Fruit fly (Drosophila melanogaster): ENCODE results near the gene CG12375.
A peak's percentile ranks its signal among the peaks of the same experiment; 100 is the strongest.

Gene CG12375

dm6 chr2L:8156682-8157081 lies 30.0 kb upstream of the CG12375 start (continued):
- peak; percentile 88 for TF ChIP-seq Sox14 (GFP tag; optimal IDR thresholded peaks at IDR 0.05)
- TF ChIP-seq CG8319 (GFP tag; optimal IDR thresholded peaks at IDR 0.05) = peak; percentile 45
- peak; percentile 32 for TF ChIP-seq CG4318 (GFP tag; optimal IDR thresholded peaks at IDR 0.05)
- peak; percentile 77 for TF ChIP-seq Eip75B (GFP tag; optimal IDR thresholded peaks at IDR 0.05)
- peak; percentile 63 for TF ChIP-seq Sox102F (GFP tag; optimal IDR thresholded peaks at IDR 0.05)
- TF ChIP-seq fd59A (GFP tag; optimal IDR thresholded peaks at IDR 0.05) = peak; percentile 29
- TF ChIP-seq fd85E (GFP tag; optimal IDR thresholded peaks at IDR 0.05) = no peak
- peak; percentile 48 for TF ChIP-seq dac (GFP tag; optimal IDR thresholded peaks at IDR 0.05)
- peak; percentile 72 for TF ChIP-seq CG3032 (tag; optimal IDR thresholded peaks at IDR 0.05)
- TF ChIP-seq CG16779 (tag; optimal IDR thresholded peaks at IDR 0.05) = no peak
- no peak; the same call in 1 of the 2 replicates for TF ChIP-seq Gug (GFP tag; IDR thresholded peaks at IDR 0.05)
- peak; percentile 37 for TF ChIP-seq CG1621 (tag; optimal IDR thresholded peaks at IDR 0.05)
- no peak for TF ChIP-seq CG6808 (GFP tag; optimal IDR thresholded peaks at IDR 0.05)
- peak; percentile 65 for TF ChIP-seq CG32006 (GFP tag; optimal IDR thresholded peaks at IDR 0.05)
- TF ChIP-seq svp (GFP tag) = peak; percentile 73
- peak; percentile 53 for TF ChIP-seq dsx (GFP tag; optimal IDR thresholded peaks at IDR 0.05; ENCODE audit: poor library complexity, severe bottlenecking)
- TF ChIP-seq CG11902 (GFP tag; optimal IDR thresholded peaks at IDR 0.05) = peak; percentile 37
- TF ChIP-seq spab (GFP tag; optimal IDR thresholded peaks at IDR 0.05) = no peak
- peak; percentile 58 for TF ChIP-seq CG10631 (GFP tag; optimal IDR thresholded peaks at IDR 0.05)
- peak; percentile 27; the same call in 1 of the 3 replicates for TF ChIP-seq CG8119 (GFP tag; IDR thresholded peaks at IDR 0.05)
- peak; percentile 33; the same call in 1 of the 2 replicates for TF ChIP-seq CG11294 (GFP tag; IDR thresholded peaks at IDR 0.05)
- peak; percentile 64 for TF ChIP-seq Met (GFP tag; optimal IDR thresholded peaks at IDR 0.05)
- peak in 1 of 2 experiments; percentile 4 for TF ChIP-seq salr (GFP tag; optimal IDR thresholded peaks at IDR 0.05)
- TF ChIP-seq Ets96B (tag; optimal IDR thresholded peaks at IDR 0.05) = peak; percentile 47
- peak; percentile 72 for TF ChIP-seq CG31627 (GFP tag; optimal IDR thresholded peaks at IDR 0.05)
- TF ChIP-seq CG11762 (GFP tag; optimal IDR thresholded peaks at IDR 0.05; ENCODE audit: insufficient read depth) = peak; percentile 36
- no peak for TF ChIP-seq Blimp-1 (GFP tag; optimal IDR thresholded peaks at IDR 0.05)
- TF ChIP-seq Ets21C (GFP tag; optimal IDR thresholded peaks at IDR 0.05) = peak; percentile 48
- peak; percentile 71 for TF ChIP-seq Hr4 (GFP tag; optimal IDR thresholded peaks at IDR 0.05)
- TF ChIP-seq CG6163 (GFP tag; IDR thresholded peaks at IDR 0.05) = peak; percentile 79
- peak; percentile 76 for TF ChIP-seq esn (GFP tag; optimal IDR thresholded peaks at IDR 0.05)
- TF ChIP-seq OdsH (GFP tag; optimal IDR thresholded peaks at IDR 0.05) = peak; percentile 77
- TF ChIP-seq vri (GFP tag; optimal IDR thresholded peaks at IDR 0.05) = peak; percentile 55
- TF ChIP-seq achi (GFP tag; optimal IDR thresholded peaks at IDR 0.05) = peak; percentile 61
- TF ChIP-seq fkh (GFP tag; optimal IDR thresholded peaks at IDR 0.05) = peak; percentile 88
- TF ChIP-seq CG15336 (GFP tag; IDR thresholded peaks at IDR 0.05) = peak; percentile 49; the same call in 1 of the 2 replicates

DNA sequence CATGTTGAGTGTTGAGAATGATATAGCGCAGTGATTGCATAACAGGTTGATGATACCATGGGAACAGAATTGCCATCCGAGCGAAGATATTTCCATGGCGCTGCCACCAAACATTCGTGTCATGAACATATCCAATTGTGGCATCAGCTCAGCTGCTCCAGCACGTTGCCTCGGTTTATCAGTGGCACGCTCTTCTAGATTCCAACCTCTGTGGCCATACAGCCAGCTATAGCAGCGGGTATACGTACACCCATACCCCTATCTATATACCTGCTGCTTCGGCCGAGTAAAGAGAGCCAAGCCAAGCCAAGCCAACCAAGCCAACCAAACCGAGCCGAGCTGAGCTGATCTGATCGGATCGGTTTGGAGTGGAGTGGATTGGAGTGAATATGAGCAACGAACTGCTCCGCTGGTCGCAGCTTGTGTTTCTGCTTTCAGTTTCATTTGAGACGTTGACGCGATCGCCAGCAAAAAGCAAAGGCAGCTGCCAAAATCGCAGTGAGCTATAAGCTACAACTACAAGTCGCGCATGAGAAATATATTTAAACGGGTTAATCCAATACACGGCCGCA lies 21.9 kb upstream of the CG12375 start:
- TF ChIP-seq CG6854 (GFP tag; optimal IDR thresholded peaks at IDR 0.05) (peak; percentile 40), ss (GFP tag; optimal IDR thresholded peaks at IDR 0.05) (peak; percentile 44 to 59), CG9139 (GFP tag; optimal IDR thresholded peaks at IDR 0.05) (peak; percentile 39), CG8632 (GFP tag; optimal IDR thresholded peaks at IDR 0.05) (no peak), CG6163 (GFP tag; IDR thresholded peaks at IDR 0.05) (peak; percentile 48; the same call in 2 of the 3 replicates), CG16779 (tag; optimal IDR thresholded peaks at IDR 0.05) (no peak), net (GFP tag; optimal IDR thresholded peaks at IDR 0.05) (peak; percentile 29), esn (GFP tag; optimal IDR thresholded peaks at IDR 0.05) (no peak), CG15336 (GFP tag; IDR thresholded peaks at IDR 0.05) (peak; percentile 8; the same call in 1 of the 2 replicates), dsx (GFP tag; optimal IDR thresholded peaks at IDR 0.05; ENCODE audit: poor library complexity, severe bottlenecking) (peak; percentile 17), Blimp-1 (GFP tag; optimal IDR thresholded peaks at IDR 0.05) (peak; percentile 91), Eip78C (GFP tag) (peak; percentile 29), vri (GFP tag; optimal IDR thresholded peaks at IDR 0.05) (peak; percentile 36)

Measured in whole organism, prepupa.